Worm (Caenorhabditis elegans) whole organism, L2 larva: ENCODE data around the gene Y54G2A.44.
A peak's percentile ranks its signal among the peaks of the same experiment; 100 is the strongest.
"Not testable (repeated sequence)": the region's sequence is repeated elsewhere in the genome, so short reads cannot be mapped to it uniquely, and the experiment has no call there.

Experiments
- C34F6.9 ChIP-seq: fragments of 150-350 bp; optimal IDR thresholded peaks from 2 replicates; lab custom pipeline; 2014; ENCODE audit warnings: missing biosample characterization, missing genetic modification characterization
- F13H6.1 ChIP-seq: sonication (generic microtip); optimal IDR thresholded peaks from 2 replicates; lab custom pipeline; 2016; ENCODE audit warnings: missing genetic modification characterization, missing compliant biosample characterization
- Y55F3AM.14 ChIP-seq: fragments of 200-800 bp; sonication (Bioruptor generic); optimal IDR thresholded peaks from 2 replicates; lab custom pipeline; 2018; ENCODE audit warnings: mild to moderate bottlenecking, missing genetic modification characterization, missing compliant biosample characterization
- alr-1 ChIP-seq: fragments of 150-350 bp; optimal IDR thresholded peaks from 2 replicates; lab custom pipeline; 2014; ENCODE audit warnings: missing biosample characterization, missing genetic modification characterization
- ama-1 ChIP-seq: fragments of 150-350 bp; optimal IDR thresholded peaks from 2 replicates; lab custom pipeline; 2018; ENCODE audit warnings: inconsistent platforms
- blmp-1 ChIP-seq: sonication (generic microtip); optimal IDR thresholded peaks from 2 replicates; lab custom pipeline; 2017; ENCODE audit warnings: missing genetic modification characterization, mild to moderate bottlenecking, missing compliant biosample characterization, antibody characterized with exemption, moderate library complexity; ENCODE audit not compliant: insufficient read depth
- ceh-16 ChIP-seq: fragments of 150-350 bp; optimal IDR thresholded peaks from 2 replicates; lab custom pipeline; 2014; ENCODE audit warnings: missing biosample characterization, missing genetic modification characterization
- crh-2 ChIP-seq: sonication (generic microtip); optimal IDR thresholded peaks from 2 replicates; lab custom pipeline; 2017; ENCODE audit warnings: missing biosample characterization, missing genetic modification characterization
- dmd-4 ChIP-seq: sonication (generic microtip); optimal IDR thresholded peaks from 2 replicates; lab custom pipeline; 2017; ENCODE audit warnings: missing biosample characterization, missing genetic modification characterization
- elt-3 ChIP-seq: sonication (generic microtip); optimal IDR thresholded peaks from 2 replicates; lab custom pipeline; 2017; ENCODE audit warnings: missing biosample characterization, missing genetic modification characterization
- gmeb-1 ChIP-seq: fragments of 150-350 bp; optimal IDR thresholded peaks from 2 replicates; lab custom pipeline; 2014; ENCODE audit warnings: missing biosample characterization, missing genetic modification characterization
- lin-13 ChIP-seq: fragments of 150-350 bp; optimal IDR thresholded peaks from 2 replicates; lab custom pipeline; 2014; ENCODE audit warnings: missing biosample characterization, missing genetic modification reagents, missing genetic modification characterization
- lsy-2 ChIP-seq, 2 experiments: fragments of 150-350 bp in 1 of 2; sonication (generic microtip) in 1 of 2; optimal IDR thresholded peaks; 2 replicates each; lab custom pipeline; 2014 to 2017; ENCODE audit warnings: missing biosample characterization in 2 of 2, missing genetic modification characterization in 2 of 2
- mbf-1 ChIP-seq: sonication (generic microtip); optimal IDR thresholded peaks from 2 replicates; lab custom pipeline; 2017; ENCODE audit warnings: missing biosample characterization, missing genetic modification characterization
- mdl-1 ChIP-seq, 2 experiments: fragments of 150-350 bp in 1 of 2; sonication (generic microtip) in 1 of 2; optimal IDR thresholded peaks; 2 replicates each; lab custom pipeline; 2017; ENCODE audit warnings: missing biosample characterization in 2 of 2, missing genetic modification characterization in 2 of 2
- nhr-129 ChIP-seq: fragments of 150-350 bp; optimal IDR thresholded peaks from 2 replicates; lab custom pipeline; 2014; ENCODE audit warnings: missing biosample characterization, missing genetic modification characterization
- nhr-21 ChIP-seq: fragments of 150-350 bp; optimal IDR thresholded peaks from 2 replicates; lab custom pipeline; 2014; ENCODE audit warnings: missing biosample characterization, missing genetic modification characterization
- nhr-23 ChIP-seq: fragments of 150-350 bp; optimal IDR thresholded peaks from 2 replicates; lab custom pipeline; 2014; ENCODE audit warnings: missing biosample characterization, missing genetic modification reagents, missing genetic modification characterization
- nhr-25 ChIP-seq: fragments of 150-350 bp; sonication (generic microtip); optimal IDR thresholded peaks from 3 replicates; lab custom pipeline; 2014; ENCODE audit warnings: missing biosample characterization, missing genetic modification characterization
- nhr-6 ChIP-seq: fragments of 150-350 bp; optimal IDR thresholded peaks from 2 replicates; lab custom pipeline; 2014; ENCODE audit warnings: missing biosample characterization, missing genetic modification characterization
- peb-1 ChIP-seq: fragments of 150-350 bp; optimal IDR thresholded peaks from 2 replicates; lab custom pipeline; 2014; ENCODE audit warnings: missing biosample characterization, missing genetic modification characterization
- sem-4 ChIP-seq: fragments of 150-350 bp; optimal IDR thresholded peaks from 2 replicates; lab custom pipeline; 2014; ENCODE audit warnings: missing biosample characterization, missing genetic modification reagents, missing genetic modification characterization
- skn-1 ChIP-seq: sonication (generic microtip); optimal IDR thresholded peaks from 2 replicates; lab custom pipeline; 2017; ENCODE audit warnings: missing biosample characterization, missing genetic modification characterization
- sma-3 ChIP-seq: sonication (generic microtip); optimal IDR thresholded peaks from 2 replicates; lab custom pipeline; 2016; ENCODE audit warnings: missing genetic modification reagents, missing genetic modification characterization, missing compliant biosample characterization
- sma-9 ChIP-seq, 2 experiments: fragments of 150-350 bp in 1 of 2; sonication (generic microtip) in 1 of 2; optimal IDR thresholded peaks; 2 replicates each; lab custom pipeline; 2014 to 2016; ENCODE audit warnings: missing genetic modification characterization in 2 of 2, mild to moderate bottlenecking in 1 of 2, missing biosample characterization in 1 of 2, missing compliant biosample characterization in 1 of 2, missing genetic modification reagents in 1 of 2, moderate library complexity in 1 of 2
- snpc-4 ChIP-seq: fragments of 150-350 bp; optimal IDR thresholded peaks from 2 replicates; lab custom pipeline; 2014; ENCODE audit warnings: missing biosample characterization, missing genetic modification characterization
- unc-55 ChIP-seq: fragments of 150-350 bp; sonication (generic microtip); optimal IDR thresholded peaks from 3 replicates; lab custom pipeline; 2014; ENCODE audit warnings: missing biosample characterization, missing genetic modification reagents, missing genetic modification characterization
- unc-62 ChIP-seq: fragments of 150-350 bp; optimal IDR thresholded peaks from 2 replicates; lab custom pipeline; 2014; ENCODE audit warnings: missing biosample characterization, missing genetic modification reagents, missing genetic modification characterization
- zag-1 ChIP-seq: fragments of 150-350 bp; optimal IDR thresholded peaks from 2 replicates; lab custom pipeline; 2014; ENCODE audit warnings: missing biosample characterization, missing genetic modification characterization
- ztf-1 ChIP-seq: fragments of 200-800 bp; sonication (Bioruptor generic); conservative IDR thresholded peaks from 2 replicates; pipeline ENCODE4 v1.3.6; 2022; ENCODE audit warnings: missing genetic modification characterization, missing compliant biosample characterization
- ztf-4 ChIP-seq: fragments of 150-350 bp; optimal IDR thresholded peaks from 2 replicates; lab custom pipeline; 2014; ENCODE audit warnings: missing biosample characterization, missing genetic modification characterization

Gene Y54G2A.44

ce11 chrIV:2774500-2774899, 27.2 kb upstream of the Y54G2A.44 start (continued):
- TF ChIP-seq unc-62 (GFP tag; lab: Kevin White, UChicago) (no peak), alr-1 (no peak), ztf-4 (tag; lab: Kevin White, UChicago) (no peak), nhr-6 (tag; lab: Kevin White, UChicago) (peak; percentile 57), elt-3 (no peak), crh-2 (tag; lab: Kevin White, UChicago) (peak; percentile 88), lsy-2 (tag; optimal IDR thresholded peaks at IDR 0.05; lab: Kevin White, UChicago) (peak in 1 of 2 experiments; percentile 82), Y55F3AM.14 (GFP tag; lab: Kevin White, UChicago) (peak; percentile 16), skn-1 (tag; lab: Kevin White, UChicago) (no peak), snpc-4 (peak; percentile 7), gmeb-1 (tag; lab: Kevin White, UChicago) (peak; percentile 72), dmd-4 (tag; lab: Kevin White, UChicago) (no peak)

- no peak for TF ChIP-seq blmp-1
- TF ChIP-seq lsy-2 (tag; optimal IDR thresholded peaks at IDR 0.05; lab: Kevin White, UChicago): peak in 1 of 2 experiments; percentile 52
- no peak for TF ChIP-seq sma-3 (GFP tag; lab: Kevin White, UChicago)
- TF ChIP-seq dmd-4 (tag; lab: Kevin White, UChicago): no peak
- TF ChIP-seq unc-55 (GFP tag; lab: Kevin White, UChicago): peak; percentile 51
- no peak for TF ChIP-seq nhr-25 (tag; lab: Kevin White, UChicago)
- peak; percentile 6 for TF ChIP-seq peb-1 (tag; lab: Kevin White, UChicago)
- peak; percentile 46 for TF ChIP-seq nhr-129
- TF ChIP-seq nhr-21 (tag; lab: Kevin White, UChicago): no peak
- no peak for TF ChIP-seq lin-13 (GFP tag; lab: Kevin White, UChicago)
- no peak for TF ChIP-seq alr-1
- no peak for TF ChIP-seq nhr-23 (tag; lab: Kevin White, UChicago)
- no peak for TF ChIP-seq mbf-1 (tag; lab: Kevin White, UChicago)
- no peak for TF ChIP-seq sem-4
- TF ChIP-seq mdl-1 (tag; optimal IDR thresholded peaks at IDR 0.05; lab: Kevin White, UChicago): no peak
- TF ChIP-seq ztf-4 (tag; lab: Kevin White, UChicago): no peak
- TF ChIP-seq nhr-6 (tag; lab: Kevin White, UChicago): no peak
- TF ChIP-seq zag-1 (tag; lab: Kevin White, UChicago): no peak
- TF ChIP-seq sma-9 (GFP tag; optimal IDR thresholded peaks at IDR 0.05; lab: Kevin White, UChicago): peak; percentile 72
- no peak for TF ChIP-seq sma-9 (tag; optimal IDR thresholded peaks at IDR 0.05; lab: Kevin White, UChicago)
- TF ChIP-seq ztf-1 (GFP tag; lab: Robert Waterston, UW): no peak
- peak; percentile 71 for TF ChIP-seq F13H6.1 (tag; lab: Kevin White, UChicago)
- TF ChIP-seq ama-1: no peak
- TF ChIP-seq C34F6.9: peak; percentile 45
Observed at ce11 chrIV:2775992-2776630, 25.5 kb upstream of the Y54G2A.44 start.

- TF ChIP-seq unc-55 (GFP tag; lab: Kevin White, UChicago) (peak; percentile 1), ceh-16 (tag; lab: Kevin White, UChicago) (no peak)
Observed at ce11 chrIV:2776733-2777132, 24.9 kb upstream of the Y54G2A.44 start.

- not testable (repeated sequence) for TF ChIP-seq lsy-2 (tag; optimal IDR thresholded peaks at IDR 0.05; lab: Kevin White, UChicago); crh-2 (tag; lab: Kevin White, UChicago); C34F6.9
Observed at ce11 chrIV:2777841-2778240, 23.8 kb upstream of the Y54G2A.44 start, which contains the start of gene Y54G2A.72. Y54G2A.72 (plus strand) TSS chrIV:2778141.

ce11 chrIV:2782793-2783540, 18.7 kb upstream of the Y54G2A.44 start, which contains the start of gene Y54G2A.12:
Y54G2A.12 (minus strand) TSS chrIV:2782843.
- no peak for TF ChIP-seq ceh-16 (tag; lab: Kevin White, UChicago)
